Worm (Caenorhabditis elegans) whole organism, late embryonic: Measurements from ENCODE around the gene gba-4.
"Not testable (repeated sequence)": the region's sequence is repeated elsewhere in the genome, so short reads cannot be mapped to it uniquely, and the experiment has no call there.

Source experiments
- K02D7.2 ChIP-seq: sonication (generic microtip); optimal IDR thresholded peaks from 2 replicates; lab custom pipeline; 2017; ENCODE audit warnings: mild to moderate bottlenecking, missing genetic modification characterization, missing compliant biosample characterization
- fkh-10 ChIP-seq: fragments of 150-350 bp; optimal IDR thresholded peaks from 2 replicates; lab custom pipeline; 2014; ENCODE audit warnings: missing biosample characterization, missing genetic modification reagents, missing genetic modification characterization
- gmeb-2 ChIP-seq: sonication (generic microtip); optimal IDR thresholded peaks from 2 replicates; lab custom pipeline; 2016; ENCODE audit warnings: missing genetic modification characterization, inconsistent platforms, missing compliant biosample characterization
- nfya-1 ChIP-seq: sonication (generic microtip); optimal IDR thresholded peaks from 2 replicates; lab custom pipeline; 2017; ENCODE audit warnings: missing genetic modification characterization, mild to moderate bottlenecking, missing compliant biosample characterization, antibody characterized with exemption, moderate library complexity
- nhr-232 ChIP-seq: sonication (generic microtip); optimal IDR thresholded peaks from 2 replicates; lab custom pipeline; 2016; ENCODE audit warnings: missing genetic modification characterization, missing compliant biosample characterization
- npax-4 ChIP-seq: sonication (generic microtip); optimal IDR thresholded peaks from 2 replicates; lab custom pipeline; 2016; ENCODE audit warnings: missing genetic modification characterization, missing compliant biosample characterization
- pat-9 ChIP-seq: fragments of 200-800 bp; sonication (Bioruptor generic); optimal IDR thresholded peaks from 2 replicates; lab custom pipeline; 2018; ENCODE audit warnings: mild to moderate bottlenecking, missing genetic modification characterization, moderate library complexity, missing compliant biosample characterization
- rnt-1 ChIP-seq: sonication (generic microtip); optimal IDR thresholded peaks from 2 replicates; lab custom pipeline; 2016; ENCODE audit warnings: missing genetic modification characterization, missing compliant biosample characterization
- unc-42 ChIP-seq: sonication (generic microtip); optimal IDR thresholded peaks from 2 replicates; lab custom pipeline; 2016; ENCODE audit warnings: missing genotype, missing genetic modification characterization, missing compliant biosample characterization
- ztf-16 ChIP-seq: sonication (generic microtip); optimal IDR thresholded peaks from 2 replicates; lab custom pipeline; 2017; ENCODE audit warnings: missing genetic modification characterization, missing compliant biosample characterization

- not testable (repeated sequence) for TF ChIP-seq fkh-10 (GFP tag; lab: Kevin White, UChicago); pat-9 (tag; lab: Kevin White, UChicago); rnt-1 (tag; lab: Kevin White, UChicago); K02D7.2 (tag; lab: Kevin White, UChicago); unc-42 (tag; lab: Kevin White, UChicago); ztf-16; nfya-1 (tag; lab: Kevin White, UChicago); gmeb-2 (tag; lab: Kevin White, UChicago); npax-4; nhr-232 (tag; lab: Kevin White, UChicago)
Observed at ce11 chrIV:5295240-5295639, 55.5 kb downstream of the gba-4 start, which contains the start of gene msp-51.
